Fruit fly (Drosophila melanogaster) ovary, adult (tissue): ENCODE measurements around the gene CG11313.

ENCODE experiments used
- CG17801 ChIP-seq: fragments of 200-800 bp; optimal IDR thresholded peaks from 2 replicates; lab custom pipeline; 2019; ENCODE audit warnings: missing biosample characterization, mild to moderate bottlenecking, missing genetic modification characterization, moderate library complexity; ENCODE audit not compliant: partially characterized antibody

Gene CG11313

DNA sequence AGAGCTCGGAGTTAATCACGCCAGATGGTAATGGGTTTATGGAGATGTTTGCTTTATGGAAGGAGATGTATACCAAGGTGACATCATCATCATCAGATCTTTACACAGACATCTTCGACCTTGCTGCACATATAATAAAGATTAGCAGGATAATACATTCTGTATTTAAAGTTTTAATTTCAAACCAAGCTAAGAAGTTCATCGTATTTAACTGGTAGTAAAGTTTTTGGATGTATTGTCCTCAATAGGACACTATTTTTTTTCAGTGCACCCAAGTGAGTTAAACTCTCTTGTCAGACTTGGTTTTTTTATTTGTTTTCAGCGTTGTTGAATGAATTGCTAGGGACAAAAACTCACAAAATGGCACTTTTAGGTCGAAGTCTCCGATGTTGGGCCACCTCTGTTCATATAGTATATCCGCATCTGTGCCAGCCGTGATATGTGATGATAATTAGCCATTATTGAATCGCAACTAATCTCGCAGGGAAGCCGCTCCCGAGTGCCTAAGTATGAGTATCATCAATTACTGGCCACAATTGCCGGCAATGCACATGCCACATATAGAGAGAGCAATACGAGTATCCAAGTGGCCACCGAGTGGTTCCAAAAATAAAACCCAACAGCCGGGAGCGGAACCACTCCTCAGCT lies 9.6 kb downstream of the CG11313 start:
- TF ChIP-seq CG17801 (GFP tag; lab: Kevin White, UChicago) = no peak

DNA sequence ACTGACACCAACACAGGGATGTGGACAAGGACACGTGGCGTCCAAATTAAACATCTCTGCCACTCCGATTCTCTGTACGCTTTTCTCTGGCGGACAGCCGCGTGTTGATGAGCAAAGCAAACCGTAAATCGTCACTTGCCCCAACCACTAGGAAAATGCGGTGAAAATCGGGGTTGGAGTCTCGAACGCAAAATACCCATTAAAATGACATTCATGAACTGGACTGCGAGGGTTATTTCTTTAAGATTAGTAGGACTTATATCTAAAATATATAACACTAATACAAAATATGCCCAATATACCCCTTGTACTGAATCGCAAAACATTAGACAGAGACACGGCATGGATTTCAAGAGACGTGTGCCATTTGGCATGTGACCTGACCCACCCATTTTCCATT lies 12.5 kb downstream of the CG11313 start:
- TF ChIP-seq CG17801 (GFP tag; lab: Kevin White, UChicago) = no peak

- no peak for TF ChIP-seq CG17801 (GFP tag; lab: Kevin White, UChicago)
These were observed 16.6 kb downstream of the CG11313 start for dm6 chr3R:30714395-30714794.

dm6 chr3R:30710442-30710841 lies 20.5 kb downstream of the CG11313 start:
- TF ChIP-seq CG17801 (GFP tag; lab: Kevin White, UChicago) = no peak

DNA sequence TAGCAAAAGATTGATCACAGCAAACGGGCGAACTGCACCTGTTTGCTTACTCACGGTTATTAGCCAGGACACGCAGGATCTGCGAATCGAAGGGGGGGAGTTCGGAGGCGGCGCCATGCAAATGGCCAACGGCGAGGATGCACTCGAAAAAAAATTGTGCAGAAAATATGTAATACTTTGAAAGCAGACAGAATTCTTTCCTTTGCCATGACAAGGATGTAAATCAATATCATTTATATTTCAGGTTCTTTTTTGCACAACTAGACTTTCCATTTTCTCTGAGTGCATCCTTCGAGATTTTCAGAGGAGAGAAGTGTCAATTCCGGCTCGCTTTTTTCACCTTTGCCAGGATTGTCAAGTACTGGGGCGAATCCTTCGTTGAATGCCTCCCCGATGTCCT lies 21.7 kb downstream of the CG11313 start:
- no peak for TF ChIP-seq CG17801 (GFP tag; lab: Kevin White, UChicago)

dm6 chr3R:30706021-30706420 lies 24.9 kb downstream of the CG11313 start, which contains the start of gene CG31010:
TSS of gene CG31010 (minus strand) at chr3R:30706121.
- no peak for TF ChIP-seq CG17801 (GFP tag; lab: Kevin White, UChicago)

- no peak for TF ChIP-seq CG17801 (GFP tag; lab: Kevin White, UChicago)
These were observed 31.8 kb downstream of the CG11313 start for dm6 chr3R:30699165-30699564.

DNA sequence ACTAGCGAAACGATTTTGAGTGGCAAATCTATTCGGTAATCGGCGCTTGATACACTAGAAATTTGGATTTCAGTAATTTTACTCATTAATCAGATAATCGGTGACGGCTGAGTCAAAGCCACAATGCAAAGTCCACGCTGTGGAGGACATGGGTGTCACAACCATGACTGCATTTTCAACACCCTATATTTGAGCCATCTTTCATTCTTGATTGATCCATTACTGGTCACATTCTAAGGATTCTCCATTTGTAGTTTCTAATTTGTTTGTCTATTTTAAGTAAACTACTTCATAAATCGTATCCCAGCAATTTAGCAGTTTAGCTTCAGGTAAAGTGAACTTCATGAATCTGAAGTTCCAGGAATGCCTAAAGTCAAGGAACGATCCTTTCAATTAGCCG lies 33.9 kb downstream of the CG11313 start, which contains the start of gene Pka-C2:
TSS of gene Pka-C2 (minus strand) at position 101 of the 400 bp plus-strand sequence.
- TF ChIP-seq CG17801 (GFP tag; lab: Kevin White, UChicago) = no peak

DNA sequence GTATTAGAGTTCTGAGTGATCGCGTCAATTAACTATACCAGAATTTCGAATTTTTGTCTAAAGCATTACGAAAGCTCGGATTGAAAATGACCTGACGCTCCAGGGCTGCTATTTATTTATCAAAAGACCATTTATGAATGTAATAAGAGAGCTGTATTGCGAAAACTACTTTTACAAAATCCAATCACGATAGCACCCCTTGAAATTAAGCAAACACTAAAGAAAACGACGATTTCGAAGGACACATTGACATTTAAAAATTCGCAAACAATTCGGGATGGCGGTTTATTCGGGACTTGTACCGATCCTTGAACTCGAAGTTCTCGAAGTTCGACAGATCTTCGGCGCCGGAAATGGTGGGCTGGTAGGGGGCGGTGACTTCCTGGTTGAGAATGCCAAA lies 35.6 kb downstream of the CG11313 start, which contains the start of gene CG12069:
TSS of gene CG12069 (minus strand) at position 101 of the 400 bp plus-strand sequence.
- no peak for TF ChIP-seq CG17801 (GFP tag; lab: Kevin White, UChicago)

- no peak for TF ChIP-seq CG17801 (GFP tag; lab: Kevin White, UChicago)
These were observed 40.7 kb downstream of the CG11313 start, which contains the start of gene Spn100A for dm6 chr3R:30690251-30690650. TSS of gene Spn100A (plus strand) at chr3R:30690642.

DNA sequence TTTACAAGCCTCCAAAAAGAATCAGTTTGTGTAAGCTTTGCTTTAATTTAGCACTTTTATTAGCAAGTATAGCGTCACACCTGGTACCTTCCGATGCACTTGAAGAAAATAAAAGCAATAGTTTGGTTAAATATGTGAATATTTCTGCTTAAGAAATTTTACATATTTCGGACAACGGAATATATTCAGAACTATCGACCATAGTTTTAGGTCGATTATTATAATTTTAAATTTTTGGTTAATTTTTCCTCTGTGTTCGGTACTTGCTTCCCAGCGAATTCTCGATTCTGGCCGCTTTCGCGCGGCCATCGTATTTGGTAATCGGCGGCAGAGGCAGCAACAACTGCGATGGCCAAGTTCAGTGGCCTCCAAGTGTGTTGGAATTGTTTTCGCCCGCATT lies 41.3 kb downstream of the CG11313 start:
- TF ChIP-seq CG17801 (GFP tag; lab: Kevin White, UChicago) = no peak
